Worm (Caenorhabditis elegans) whole organism, L1 larva: ENCODE results near the gene F58A6.2.

Source experiments
- ama-1 ChIP-seq: fragments of 150-350 bp; optimal IDR thresholded peaks from 2 replicates; lab custom pipeline; 2014
- egl-27 ChIP-seq, 2 experiments: fragments of 150-350 bp in 1 of 2; sonication (generic microtip); optimal IDR thresholded peaks; 3 replicates each; lab custom pipeline; 2017 to 2018; ENCODE audit warnings: missing biosample characterization in 2 of 2, missing genetic modification characterization in 2 of 2, missing genetic modification reagents in 2 of 2
- fkh-10 ChIP-seq: sonication (generic microtip); optimal IDR thresholded peaks from 2 replicates; lab custom pipeline; 2017; ENCODE audit warnings: missing biosample characterization, missing genetic modification reagents, missing genetic modification characterization
- nhr-11 ChIP-seq: fragments of 150-350 bp; optimal IDR thresholded peaks from 2 replicates; lab custom pipeline; 2014; ENCODE audit warnings: missing biosample characterization, missing genetic modification characterization
- nhr-28 ChIP-seq: fragments of 150-350 bp; optimal IDR thresholded peaks from 2 replicates; lab custom pipeline; 2014; ENCODE audit warnings: missing biosample characterization, missing genetic modification characterization
- tbx-2 ChIP-seq: sonication (generic microtip); optimal IDR thresholded peaks from 2 replicates; lab custom pipeline; 2016; ENCODE audit warnings: missing genetic modification characterization, missing compliant biosample characterization
- tlp-1 ChIP-seq: fragments of 150-350 bp; optimal IDR thresholded peaks from 2 replicates; lab custom pipeline; 2014; ENCODE audit warnings: missing biosample characterization, missing genetic modification characterization
- unc-130 ChIP-seq: fragments of 150-350 bp; optimal IDR thresholded peaks from 2 replicates; lab custom pipeline; 2017; ENCODE audit warnings: missing biosample characterization, missing genetic modification characterization, inconsistent platforms

DNA sequence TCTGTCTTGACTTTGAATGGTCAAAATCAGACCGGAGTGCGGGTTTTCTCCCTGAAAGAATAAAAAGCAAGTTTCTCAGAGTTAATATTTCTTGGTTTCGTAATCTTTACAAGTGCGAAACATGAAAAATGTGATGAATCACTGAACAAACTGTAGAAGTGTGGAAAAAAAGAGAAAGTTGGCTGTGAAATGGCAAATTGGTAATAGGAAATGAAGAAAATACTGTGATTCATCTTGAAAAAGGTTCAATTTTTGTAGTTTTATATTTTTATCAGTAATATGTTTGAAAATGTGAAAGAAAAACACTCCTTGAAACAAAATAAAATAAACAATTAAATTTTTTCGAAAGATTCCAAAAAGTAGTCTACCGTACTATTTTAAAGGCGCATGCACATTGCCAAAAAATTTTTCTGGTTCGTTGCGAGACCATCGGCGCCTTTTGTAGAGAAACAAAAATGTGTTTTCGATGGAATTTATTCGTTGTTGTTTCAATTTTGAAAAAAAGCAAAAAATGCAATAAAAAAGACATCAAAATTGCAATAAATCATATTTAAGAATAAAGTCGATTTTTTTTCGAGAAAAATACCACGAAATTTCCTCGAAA lies 44.8 kb upstream of the F58A6.2 start, which contains the start of gene pld-1:
- TF ChIP-seq unc-130 (tag; lab: Kevin White, UChicago), result no peak
- no peak for TF ChIP-seq nhr-28 (tag; lab: Kevin White, UChicago)
- TF ChIP-seq nhr-11 (tag; lab: Kevin White, UChicago), result no peak
- TF ChIP-seq ama-1 (lab: Kevin White, UChicago), result no peak
- no peak for TF ChIP-seq tbx-2 (tag; lab: Kevin White, UChicago)
- TF ChIP-seq fkh-10 (GFP tag; lab: Kevin White, UChicago), result no peak
- TF ChIP-seq egl-27 (tag; optimal IDR thresholded peaks at IDR 0.05; lab: Kevin White, UChicago), result no peak
- no peak for TF ChIP-seq tlp-1 (tag; lab: Kevin White, UChicago)
